Worm (Caenorhabditis elegans) whole organism, L2 larva: Measurements from ENCODE around the gene srd-2.

ENCODE experiments used
- C34F6.9 ChIP-seq: fragments of 150-350 bp; optimal IDR thresholded peaks from 2 replicates; lab custom pipeline; 2014; ENCODE audit warnings: missing biosample characterization, missing genetic modification characterization
- aly-2 ChIP-seq: fragments of 150-350 bp; optimal IDR thresholded peaks from 2 replicates; lab custom pipeline; 2014; ENCODE audit warnings: missing biosample characterization, missing genetic modification characterization
- egl-27 ChIP-seq: sonication (generic microtip); optimal IDR thresholded peaks from 3 replicates; lab custom pipeline; 2017; ENCODE audit warnings: missing biosample characterization, missing genetic modification reagents, missing genetic modification characterization
- lin-39 ChIP-seq: fragments of 150-350 bp; optimal IDR thresholded peaks from 2 replicates; lab custom pipeline; 2014; ENCODE audit warnings: missing biosample characterization, missing genetic modification reagents, missing genetic modification characterization
- lsy-2 ChIP-seq, 2 experiments: fragments of 150-350 bp in 1 of 2; sonication (generic microtip) in 1 of 2; optimal IDR thresholded peaks; 2 replicates each; lab custom pipeline; 2014 to 2017; ENCODE audit warnings: missing biosample characterization in 2 of 2, missing genetic modification characterization in 2 of 2
- nhr-21 ChIP-seq: fragments of 150-350 bp; optimal IDR thresholded peaks from 2 replicates; lab custom pipeline; 2014; ENCODE audit warnings: missing biosample characterization, missing genetic modification characterization
- nhr-237 ChIP-seq: fragments of 150-350 bp; optimal IDR thresholded peaks from 2 replicates; lab custom pipeline; 2014; ENCODE audit warnings: missing biosample characterization, missing genetic modification characterization
- skn-1 ChIP-seq: sonication (generic microtip); optimal IDR thresholded peaks from 2 replicates; lab custom pipeline; 2017; ENCODE audit warnings: missing biosample characterization, missing genetic modification characterization
- sma-9 ChIP-seq, 2 experiments: fragments of 150-350 bp in 1 of 2; sonication (generic microtip) in 1 of 2; optimal IDR thresholded peaks; 2 replicates each; lab custom pipeline; 2014 to 2016; ENCODE audit warnings: missing genetic modification characterization in 2 of 2, mild to moderate bottlenecking in 1 of 2, missing biosample characterization in 1 of 2, missing compliant biosample characterization in 1 of 2, missing genetic modification reagents in 1 of 2, moderate library complexity in 1 of 2
- snpc-4 ChIP-seq: fragments of 150-350 bp; optimal IDR thresholded peaks from 2 replicates; lab custom pipeline; 2014; ENCODE audit warnings: missing biosample characterization, missing genetic modification characterization
- unc-39 ChIP-seq: fragments of 150-350 bp; optimal IDR thresholded peaks from 2 replicates; lab custom pipeline; 2014; ENCODE audit warnings: missing biosample characterization, missing genetic modification characterization
- unc-62 ChIP-seq: fragments of 150-350 bp; optimal IDR thresholded peaks from 2 replicates; lab custom pipeline; 2014; ENCODE audit warnings: missing biosample characterization, missing genetic modification reagents, missing genetic modification characterization
- ztf-4 ChIP-seq: fragments of 150-350 bp; optimal IDR thresholded peaks from 2 replicates; lab custom pipeline; 2014; ENCODE audit warnings: missing biosample characterization, missing genetic modification characterization

DNA sequence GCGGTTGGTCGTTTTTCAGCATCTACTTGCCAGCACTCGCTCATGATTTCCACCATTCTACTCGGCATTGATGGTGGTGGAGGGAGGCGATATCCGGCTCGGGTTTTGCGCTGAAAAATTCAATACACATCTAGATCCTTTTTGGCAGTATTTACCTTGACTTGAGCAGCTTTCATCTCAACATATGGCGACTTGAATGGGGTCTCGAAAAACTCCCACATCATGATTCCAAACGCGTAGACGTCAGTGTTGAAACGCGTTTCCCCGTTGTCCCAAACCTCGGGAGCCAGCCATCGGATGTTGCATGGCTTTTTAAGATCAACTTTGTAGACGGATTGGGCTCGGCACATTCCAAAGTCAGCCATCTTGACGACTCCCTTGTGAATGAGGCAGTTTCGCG is 10.8 kb upstream of the srd-2 start:
- TF ChIP-seq skn-1 (tag; lab: Kevin White, UChicago) (no peak), aly-2 (tag; lab: Kevin White, UChicago) (no peak), lsy-2 (tag; optimal IDR thresholded peaks at IDR 0.05; lab: Kevin White, UChicago) (no peak), nhr-237 (tag; lab: Kevin White, UChicago) (no peak), lin-39 (no peak), unc-62 (no peak), sma-9 (GFP tag; optimal IDR thresholded peaks at IDR 0.05; lab: Kevin White, UChicago) (no peak), sma-9 (tag; optimal IDR thresholded peaks at IDR 0.05; lab: Kevin White, UChicago) (no peak), unc-39 (tag; lab: Kevin White, UChicago) (no peak), nhr-21 (no peak), C34F6.9 (no peak), snpc-4 (tag; lab: Kevin White, UChicago) (no peak), egl-27 (tag; lab: Kevin White, UChicago) (no peak), ztf-4 (no peak)
